Fruit fly (Drosophila melanogaster) whole organism, embryonic: Measurements from ENCODE around the gene CRAT.

Experiments used
- ATbp ChIP-seq: fragments of 200-800 bp; sonication (Bioruptor generic); optimal IDR thresholded peaks from 2 replicates; lab custom pipeline; 2017; ENCODE audit warnings: missing biosample characterization, mild to moderate bottlenecking, missing genetic modification characterization, missing genetic modification reagents
- Blimp-1 ChIP-seq: fragments of 200-800 bp; sonication (Bioruptor generic); optimal IDR thresholded peaks from 3 replicates; lab custom pipeline; 2018; ENCODE audit warnings: missing biosample characterization, missing genetic modification characterization, mild to moderate bottlenecking, moderate library complexity, missing genetic modification reagents
- BtbVII ChIP-seq: fragments of 200-800 bp; sonication (Bioruptor generic); optimal IDR thresholded peaks from 3 replicates; lab custom pipeline; 2017; ENCODE audit warnings: missing biosample characterization, mild to moderate bottlenecking, missing genetic modification characterization
- Bteb2 ChIP-seq: fragments of 200-800 bp; sonication (Bioruptor generic); optimal IDR thresholded peaks from 2 replicates; lab custom pipeline; 2016; ENCODE audit warnings: missing biosample characterization, missing genetic modification characterization
- CG10209 ChIP-seq: fragments of 200-800 bp; sonication (Bioruptor generic); optimal IDR thresholded peaks from 3 replicates; lab custom pipeline; 2017; ENCODE audit warnings: missing biosample characterization, mild to moderate bottlenecking, missing genetic modification characterization, missing genetic modification reagents
- CG11247 ChIP-seq: fragments of 200-800 bp; sonication (Bioruptor generic); IDR thresholded peaks from 2 replicates; pipeline ENCODE4 v1.3.6; 2022; ENCODE audit warnings: missing biosample characterization, missing genetic modification characterization
- CG11456 ChIP-seq: fragments of 200-800 bp; sonication (Bioruptor generic); IDR thresholded peaks from 3 replicates; pipeline ENCODE4 v1.3.6; 2022; ENCODE audit warnings: missing biosample characterization, missing genetic modification characterization
- CG1233 ChIP-seq: fragments of 200-800 bp; sonication (Bioruptor generic); optimal IDR thresholded peaks from 4 replicates; lab custom pipeline; 2018; ENCODE audit warnings: missing biosample characterization, mild to moderate bottlenecking, missing genetic modification characterization
- CG14014 ChIP-seq: fragments of 200-800 bp; sonication (Bioruptor generic); IDR thresholded peaks from 2 replicates; pipeline ENCODE4 v1.3.6; 2022; ENCODE audit warnings: missing biosample characterization, missing genetic modification characterization
- CG15479 ChIP-seq: fragments of 200-800 bp; sonication (Bioruptor generic); optimal IDR thresholded peaks from 3 replicates; lab custom pipeline; 2019; ENCODE audit warnings: missing biosample characterization, mild to moderate bottlenecking, missing genetic modification characterization, moderate library complexity
- CG15601 ChIP-seq: fragments of 200-800 bp; sonication (Bioruptor generic); optimal IDR thresholded peaks from 3 replicates; lab custom pipeline; 2019; ENCODE audit warnings: missing biosample characterization, mild to moderate bottlenecking, missing genetic modification characterization, moderate library complexity
- CG1603 ChIP-seq: fragments of 200-800 bp; sonication (Bioruptor generic); optimal IDR thresholded peaks from 2 replicates; lab custom pipeline; 2019; ENCODE audit warnings: missing biosample characterization, mild to moderate bottlenecking, missing genetic modification characterization, moderate library complexity
- CG18599 ChIP-seq: fragments of 200-800 bp; sonication (Bioruptor generic); optimal IDR thresholded peaks from 3 replicates; lab custom pipeline; 2017; ENCODE audit warnings: missing biosample characterization, missing genetic modification characterization, mild to moderate bottlenecking, moderate library complexity, missing genetic modification reagents
- CG2202 ChIP-seq: fragments of 200-800 bp; sonication (Bioruptor generic); optimal IDR thresholded peaks from 2 replicates; lab custom pipeline; 2018; ENCODE audit warnings: missing biosample characterization, mild to moderate bottlenecking, missing genetic modification characterization
- CG2678 ChIP-seq: fragments of 200-800 bp; sonication (Bioruptor generic); optimal IDR thresholded peaks from 3 replicates; lab custom pipeline; 2019; ENCODE audit warnings: missing biosample characterization, mild to moderate bottlenecking, missing genetic modification characterization, moderate library complexity
- CG2875 ChIP-seq: fragments of 200-800 bp; sonication (Bioruptor generic); optimal IDR thresholded peaks from 2 replicates; lab custom pipeline; 2017; ENCODE audit warnings: missing biosample characterization, mild to moderate bottlenecking, missing genetic modification characterization, missing genetic modification reagents
- CG7745 ChIP-seq: fragments of 200-800 bp; sonication (Bioruptor generic); optimal IDR thresholded peaks from 2 replicates; lab custom pipeline; 2018; ENCODE audit warnings: missing biosample characterization, mild to moderate bottlenecking, missing genetic modification characterization, moderate library complexity
- CG7963 ChIP-seq: fragments of 200-800 bp; sonication (Bioruptor generic); IDR thresholded peaks from 3 replicates; pipeline ENCODE4 v1.3.6; 2022; ENCODE audit warnings: missing biosample characterization, missing genetic modification characterization; ENCODE audit not compliant: partially characterized antibody
- CG8478 ChIP-seq: fragments of >200 bp; optimal IDR thresholded peaks from 2 replicates; lab custom pipeline; 2018
- Dek ChIP-seq: fragments of 200-800 bp; sonication (Bioruptor generic); optimal IDR thresholded peaks from 3 replicates; lab custom pipeline; 2019; ENCODE audit warnings: missing biosample characterization, mild to moderate bottlenecking, missing genetic modification characterization, moderate library complexity
- Doc2 ChIP-seq: fragments of 200-800 bp; sonication (Bioruptor generic); IDR thresholded peaks from 2 replicates; pipeline ENCODE4 v1.3.6; 2022; ENCODE audit warnings: missing biosample characterization, missing genetic modification characterization
- Doc3 ChIP-seq: fragments of 200-800 bp; sonication (Bioruptor generic); IDR thresholded peaks from 3 replicates; pipeline ENCODE4 v1.3.6; 2022; ENCODE audit warnings: missing biosample characterization, missing genetic modification characterization; ENCODE audit not compliant: partially characterized antibody
- Eip74EF ChIP-seq, 2 experiments: fragments of 200-800 bp in 1 of 2; fragments of >200 bp in 1 of 2; sonication (Bioruptor generic) in 1 of 2; optimal IDR thresholded peaks; 2 replicates each; lab custom pipeline; 2017 to 2019; ENCODE audit warnings: missing biosample characterization in 2 of 2, missing genetic modification characterization in 2 of 2, mild to moderate bottlenecking in 1 of 2, moderate library complexity in 1 of 2
- Fer3 ChIP-seq: fragments of 200-800 bp; sonication (Bioruptor generic); optimal IDR thresholded peaks from 2 replicates; lab custom pipeline; 2018; ENCODE audit warnings: missing biosample characterization, mild to moderate bottlenecking, missing genetic modification characterization, moderate library complexity
- Med ChIP-seq: fragments of 200-800 bp; sonication (Bioruptor generic); peaks from one replicate; lab custom pipeline; 2016; ENCODE audit warnings: missing biosample characterization, missing genetic modification characterization, mild to moderate bottlenecking, inconsistent platforms, moderate library complexity
- Oli ChIP-seq: fragments of 200-800 bp; sonication (Bioruptor generic); optimal IDR thresholded peaks from 2 replicates; lab custom pipeline; 2018; ENCODE audit warnings: missing biosample characterization, mild to moderate bottlenecking, missing genetic modification characterization, moderate library complexity
- Poxn ChIP-seq: fragments of 200-800 bp; sonication (Bioruptor generic); IDR thresholded peaks from 2 replicates; pipeline ENCODE4 v1.3.6; 2022; ENCODE audit warnings: missing biosample characterization, missing genetic modification characterization
- cato ChIP-seq: fragments of 200-800 bp; sonication (Bioruptor generic); optimal IDR thresholded peaks from 2 replicates; lab custom pipeline; 2016; ENCODE audit warnings: missing biosample characterization, missing genetic modification characterization, borderline replicate concordance
- corto ChIP-seq: fragments of 200-800 bp; sonication (Bioruptor generic); optimal IDR thresholded peaks from 2 replicates; lab custom pipeline; 2016; ENCODE audit warnings: missing biosample characterization, mild to moderate bottlenecking, missing genetic modification characterization, moderate library complexity
- ems ChIP-seq: fragments of 200-800 bp; sonication (Bioruptor generic); optimal IDR thresholded peaks from 3 replicates; lab custom pipeline; 2016; ENCODE audit warnings: missing biosample characterization, missing genetic modification characterization
- eve ChIP-seq, 2 experiments: fragments of >200 bp; optimal IDR thresholded peaks; 2 replicates each; lab custom pipeline; 2017; ENCODE audit warnings: missing biosample characterization in 2 of 2, missing genetic modification characterization in 2 of 2
- fd64A ChIP-seq: fragments of 200-800 bp; sonication (Bioruptor generic); optimal IDR thresholded peaks from 3 replicates; lab custom pipeline; 2018; ENCODE audit warnings: missing biosample characterization, mild to moderate bottlenecking, missing genetic modification characterization
- gcm2 ChIP-seq: fragments of 200-800 bp; sonication (Bioruptor generic); optimal IDR thresholded peaks from 2 replicates; lab custom pipeline; 2016; ENCODE audit warnings: missing biosample characterization, missing genetic modification characterization
- gro ChIP-seq: fragments of 200-800 bp; sonication (Bioruptor generic); optimal IDR thresholded peaks from 2 replicates; lab custom pipeline; 2016; ENCODE audit warnings: missing biosample characterization, missing genetic modification characterization
- ind ChIP-seq: fragments of 200-800 bp; sonication (Bioruptor generic); optimal IDR thresholded peaks from 3 replicates; lab custom pipeline; 2016; ENCODE audit warnings: missing biosample characterization, missing genetic modification characterization
- jumu ChIP-seq: fragments of 200-800 bp; sonication (Bioruptor generic); optimal IDR thresholded peaks from 3 replicates; lab custom pipeline; 2016; ENCODE audit warnings: missing biosample characterization, missing genetic modification characterization
- maf-S ChIP-seq: fragments of 200-800 bp; sonication (Bioruptor generic); optimal IDR thresholded peaks from 2 replicates; lab custom pipeline; 2016; ENCODE audit warnings: missing biosample characterization, missing genetic modification characterization
- nmo ChIP-seq: fragments of 200-800 bp; sonication (Bioruptor generic); optimal IDR thresholded peaks from 2 replicates; lab custom pipeline; 2018; ENCODE audit warnings: missing biosample characterization, mild to moderate bottlenecking, missing genetic modification characterization, moderate library complexity
- onecut ChIP-seq: fragments of 200-800 bp; sonication (Bioruptor generic); IDR thresholded peaks from 2 replicates; pipeline ENCODE4 v1.3.6; 2022; ENCODE audit warnings: missing biosample characterization, missing genetic modification characterization
- ranshi ChIP-seq: fragments of 200-800 bp; sonication (Bioruptor generic); IDR thresholded peaks from 2 replicates; pipeline ENCODE4 v1.3.6; 2022; ENCODE audit warnings: missing biosample characterization, missing genetic modification characterization
- run ChIP-seq: fragments of 200-800 bp; sonication (Bioruptor generic); optimal IDR thresholded peaks from 3 replicates; lab custom pipeline; 2018; ENCODE audit warnings: missing biosample characterization, mild to moderate bottlenecking, missing genetic modification characterization
- slp2 ChIP-seq: fragments of 200-800 bp; sonication (Bioruptor generic); optimal IDR thresholded peaks from 2 replicates; lab custom pipeline; 2016; ENCODE audit warnings: missing biosample characterization, missing genetic modification characterization
- tin ChIP-seq: fragments of 200-800 bp; sonication (Bioruptor generic); optimal IDR thresholded peaks from 3 replicates; lab custom pipeline; 2016; ENCODE audit warnings: missing biosample characterization, missing genetic modification characterization
- zf30C ChIP-seq: fragments of 200-800 bp; sonication (Bioruptor generic); optimal IDR thresholded peaks from 3 replicates; lab custom pipeline; 2018; ENCODE audit warnings: missing biosample characterization, mild to moderate bottlenecking, missing genetic modification characterization

Gene CRAT

DNA sequence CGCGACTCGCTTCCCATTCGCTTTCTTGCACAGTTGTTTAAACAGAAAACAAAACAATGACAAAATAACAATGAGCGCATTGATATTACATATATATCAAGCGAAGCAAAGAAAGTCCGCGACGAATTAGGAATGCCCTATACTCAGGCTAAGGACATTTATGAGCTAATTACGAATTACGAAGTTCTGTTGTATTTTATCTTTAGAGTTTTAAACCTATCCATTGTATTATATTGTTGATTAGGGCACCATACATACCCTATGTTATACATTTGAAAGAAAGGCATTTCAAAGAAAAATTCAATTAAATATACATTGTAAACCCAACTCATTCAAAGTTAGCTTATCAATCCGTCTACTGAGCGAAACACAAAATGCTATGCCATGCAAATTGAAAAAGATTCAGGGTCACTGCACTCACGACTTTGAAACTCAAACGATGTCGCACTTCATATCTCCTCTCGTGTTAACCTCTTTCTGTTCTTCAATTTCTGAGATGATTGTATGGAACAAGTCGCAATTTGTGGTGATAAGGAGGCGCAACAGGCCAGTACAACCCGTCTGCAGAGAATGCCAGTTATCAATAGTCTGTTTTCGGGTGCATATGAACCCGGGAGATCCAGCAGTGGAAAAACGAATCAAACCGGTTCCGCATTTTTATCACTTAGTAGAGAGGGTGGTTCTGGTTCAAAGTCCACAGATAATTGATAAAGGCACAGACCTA is 19.9 kb upstream of the CRAT start (continued):
- TF ChIP-seq fd64A (GFP tag; lab: Kevin White, UChicago) (peak; percentile 6), Med (peak; percentile 61), CG2678 (tag; lab: Kevin White, UChicago) (peak; percentile 0), CG2875 (GFP tag; lab: Kevin White, UChicago) (peak; percentile 12), ranshi (0 out of 2 replicates have a peak, but pooled peaks have one; percentile 19), Dek (tag; lab: Kevin White, UChicago) (no peak), Fer3 (tag; lab: Kevin White, UChicago) (no peak), CG7963 (GFP tag; lab: Robert Waterston, UW) (no peak), CG11456 (no peak), gro (GFP tag; lab: Kevin White, UChicago) (no peak), CG7745 (tag; lab: Kevin White, UChicago) (no peak), CG15479 (peak; percentile 95), CG2202 (tag; lab: Kevin White, UChicago) (no peak), Doc2 (GFP tag; lab: Robert Waterston, UW) (no peak), zf30C (GFP tag; lab: Kevin White, UChicago) (no peak), ems (GFP tag; lab: Kevin White, UChicago) (no peak), nmo (GFP tag; lab: Kevin White, UChicago) (peak; percentile 7), CG14014 (GFP tag; lab: Robert Waterston, UW) (no peak), slp2 (GFP tag; lab: Kevin White, UChicago) (no peak), BtbVII (GFP tag; lab: Kevin White, UChicago) (no peak), onecut (GFP tag; lab: Robert Waterston, UW) (no peak), jumu (no peak), gcm2 (GFP tag; lab: Kevin White, UChicago) (no peak), run (tag; lab: Kevin White, UChicago) (no peak), CG15601 (tag; lab: Kevin White, UChicago) (peak; percentile 1), ATbp (GFP tag; lab: Kevin White, UChicago) (peak; percentile 40), ind (GFP tag; lab: Kevin White, UChicago) (no peak), CG1603 (tag; lab: Kevin White, UChicago) (peak; percentile 39), Eip74EF (GFP tag; optimal IDR thresholded peaks at IDR 0.05; lab: Kevin White, UChicago) (peak in 1 of 2 experiments; percentile 49), tin (no peak), CG1233 (GFP tag; lab: Kevin White, UChicago) (no peak), eve (GFP tag; optimal IDR thresholded peaks at IDR 0.05; lab: Kevin White, UChicago) (peak in 1 of 2 experiments; percentile 16), CG8478 (no peak), maf-S (no peak), CG11247 (GFP tag; lab: Robert Waterston, UW) (no peak), Poxn (GFP tag; lab: Robert Waterston, UW) (no peak), corto (GFP tag; lab: Kevin White, UChicago) (peak; percentile 6), CG10209 (GFP tag; lab: Kevin White, UChicago) (no peak), Blimp-1 (GFP tag; lab: Kevin White, UChicago) (peak; percentile 46), Bteb2 (GFP tag; lab: Kevin White, UChicago) (no peak), cato (GFP tag; lab: Kevin White, UChicago) (no peak), Oli (tag; lab: Kevin White, UChicago) (peak; percentile 17), CG18599 (no peak), Doc3 (no peak)
